Worm (Caenorhabditis elegans) whole organism, L2 larva: Measurements from ENCODE around the gene M106.8.

Source experiments
- C34F6.9 ChIP-seq: fragments of 150-350 bp; optimal IDR thresholded peaks from 2 replicates; lab custom pipeline; 2014; ENCODE audit warnings: missing biosample characterization, missing genetic modification characterization
- F13H6.1 ChIP-seq: sonication (generic microtip); optimal IDR thresholded peaks from 2 replicates; lab custom pipeline; 2016; ENCODE audit warnings: missing genetic modification characterization, missing compliant biosample characterization
- R02D3.7 ChIP-seq: fragments of 150-350 bp; optimal IDR thresholded peaks from 2 replicates; lab custom pipeline; 2014; ENCODE audit warnings: missing biosample characterization, missing genetic modification characterization
- Y55F3AM.14 ChIP-seq: fragments of 200-800 bp; sonication (Bioruptor generic); optimal IDR thresholded peaks from 2 replicates; lab custom pipeline; 2018; ENCODE audit warnings: mild to moderate bottlenecking, missing genetic modification characterization, missing compliant biosample characterization
- ZK546.5 ChIP-seq: sonication (generic microtip); optimal IDR thresholded peaks from 2 replicates; lab custom pipeline; 2017; ENCODE audit warnings: missing biosample characterization, missing genetic modification characterization
- alr-1 ChIP-seq: fragments of 150-350 bp; optimal IDR thresholded peaks from 2 replicates; lab custom pipeline; 2014; ENCODE audit warnings: missing biosample characterization, missing genetic modification characterization
- aly-2 ChIP-seq: fragments of 150-350 bp; optimal IDR thresholded peaks from 2 replicates; lab custom pipeline; 2014; ENCODE audit warnings: missing biosample characterization, missing genetic modification characterization
- blmp-1 ChIP-seq: sonication (generic microtip); optimal IDR thresholded peaks from 2 replicates; lab custom pipeline; 2017; ENCODE audit warnings: missing genetic modification characterization, mild to moderate bottlenecking, missing compliant biosample characterization, antibody characterized with exemption, moderate library complexity; ENCODE audit not compliant: insufficient read depth
- ceh-16 ChIP-seq: fragments of 150-350 bp; optimal IDR thresholded peaks from 2 replicates; lab custom pipeline; 2014; ENCODE audit warnings: missing biosample characterization, missing genetic modification characterization
- ceh-82 ChIP-seq: fragments of 150-350 bp; optimal IDR thresholded peaks from 2 replicates; lab custom pipeline; 2014; ENCODE audit warnings: missing biosample characterization, missing genetic modification characterization
- crh-2 ChIP-seq: sonication (generic microtip); optimal IDR thresholded peaks from 2 replicates; lab custom pipeline; 2017; ENCODE audit warnings: missing biosample characterization, missing genetic modification characterization
- dmd-4 ChIP-seq: sonication (generic microtip); optimal IDR thresholded peaks from 2 replicates; lab custom pipeline; 2017; ENCODE audit warnings: missing biosample characterization, missing genetic modification characterization
- egl-27 ChIP-seq: sonication (generic microtip); optimal IDR thresholded peaks from 3 replicates; lab custom pipeline; 2017; ENCODE audit warnings: missing biosample characterization, missing genetic modification reagents, missing genetic modification characterization
- elt-1 ChIP-seq: fragments of 150-350 bp; optimal IDR thresholded peaks from 2 replicates; lab custom pipeline; 2014; ENCODE audit warnings: missing biosample characterization, missing genetic modification characterization
- elt-3 ChIP-seq: sonication (generic microtip); optimal IDR thresholded peaks from 2 replicates; lab custom pipeline; 2017; ENCODE audit warnings: missing biosample characterization, missing genetic modification characterization
- fos-1 ChIP-seq: fragments of 150-350 bp; optimal IDR thresholded peaks from 2 replicates; lab custom pipeline; 2014; ENCODE audit warnings: missing biosample characterization, missing genetic modification characterization
- gmeb-1 ChIP-seq: fragments of 150-350 bp; optimal IDR thresholded peaks from 2 replicates; lab custom pipeline; 2014; ENCODE audit warnings: missing biosample characterization, missing genetic modification characterization
- lin-11 ChIP-seq: fragments of 150-350 bp; sonication (generic microtip); optimal IDR thresholded peaks from 2 replicates; lab custom pipeline; 2014; ENCODE audit warnings: missing biosample characterization, missing genetic modification characterization, inconsistent platforms, mixed read lengths
- lin-13 ChIP-seq: fragments of 150-350 bp; optimal IDR thresholded peaks from 2 replicates; lab custom pipeline; 2014; ENCODE audit warnings: missing biosample characterization, missing genetic modification reagents, missing genetic modification characterization
- lsy-2 ChIP-seq, 2 experiments: fragments of 150-350 bp in 1 of 2; sonication (generic microtip) in 1 of 2; optimal IDR thresholded peaks; 2 replicates each; lab custom pipeline; 2014 to 2017; ENCODE audit warnings: missing biosample characterization in 2 of 2, missing genetic modification characterization in 2 of 2
- mab-5 ChIP-seq: fragments of 150-350 bp; optimal IDR thresholded peaks from 2 replicates; lab custom pipeline; 2014; ENCODE audit warnings: missing biosample characterization, missing genetic modification characterization
- mbf-1 ChIP-seq: sonication (generic microtip); optimal IDR thresholded peaks from 2 replicates; lab custom pipeline; 2017; ENCODE audit warnings: missing biosample characterization, missing genetic modification characterization
- mdl-1 ChIP-seq, 2 experiments: fragments of 150-350 bp in 1 of 2; sonication (generic microtip) in 1 of 2; optimal IDR thresholded peaks; 2 replicates each; lab custom pipeline; 2017; ENCODE audit warnings: missing biosample characterization in 2 of 2, missing genetic modification characterization in 2 of 2
- nhr-10 ChIP-seq: sonication (generic microtip); optimal IDR thresholded peaks from 2 replicates; lab custom pipeline; 2017; ENCODE audit warnings: missing biosample characterization, missing genetic modification characterization
- nhr-11 ChIP-seq: fragments of 150-350 bp; optimal IDR thresholded peaks from 2 replicates; lab custom pipeline; 2014; ENCODE audit warnings: missing biosample characterization, missing genetic modification characterization
- nhr-129 ChIP-seq: fragments of 150-350 bp; optimal IDR thresholded peaks from 2 replicates; lab custom pipeline; 2014; ENCODE audit warnings: missing biosample characterization, missing genetic modification characterization
- nhr-21 ChIP-seq: fragments of 150-350 bp; optimal IDR thresholded peaks from 2 replicates; lab custom pipeline; 2014; ENCODE audit warnings: missing biosample characterization, missing genetic modification characterization
- nhr-23 ChIP-seq: fragments of 150-350 bp; optimal IDR thresholded peaks from 2 replicates; lab custom pipeline; 2014; ENCODE audit warnings: missing biosample characterization, missing genetic modification reagents, missing genetic modification characterization
- nhr-237 ChIP-seq: fragments of 150-350 bp; optimal IDR thresholded peaks from 2 replicates; lab custom pipeline; 2014; ENCODE audit warnings: missing biosample characterization, missing genetic modification characterization
- nhr-25 ChIP-seq: fragments of 150-350 bp; sonication (generic microtip); optimal IDR thresholded peaks from 3 replicates; lab custom pipeline; 2014; ENCODE audit warnings: missing biosample characterization, missing genetic modification characterization
- nhr-6 ChIP-seq: fragments of 150-350 bp; optimal IDR thresholded peaks from 2 replicates; lab custom pipeline; 2014; ENCODE audit warnings: missing biosample characterization, missing genetic modification characterization
- peb-1 ChIP-seq: fragments of 150-350 bp; optimal IDR thresholded peaks from 2 replicates; lab custom pipeline; 2014; ENCODE audit warnings: missing biosample characterization, missing genetic modification characterization
- sem-4 ChIP-seq: fragments of 150-350 bp; optimal IDR thresholded peaks from 2 replicates; lab custom pipeline; 2014; ENCODE audit warnings: missing biosample characterization, missing genetic modification reagents, missing genetic modification characterization
- skn-1 ChIP-seq: sonication (generic microtip); optimal IDR thresholded peaks from 2 replicates; lab custom pipeline; 2017; ENCODE audit warnings: missing biosample characterization, missing genetic modification characterization
- sma-3 ChIP-seq: sonication (generic microtip); optimal IDR thresholded peaks from 2 replicates; lab custom pipeline; 2016; ENCODE audit warnings: missing genetic modification reagents, missing genetic modification characterization, missing compliant biosample characterization
- sma-9 ChIP-seq, 2 experiments: fragments of 150-350 bp in 1 of 2; sonication (generic microtip) in 1 of 2; optimal IDR thresholded peaks; 2 replicates each; lab custom pipeline; 2014 to 2016; ENCODE audit warnings: missing genetic modification characterization in 2 of 2, mild to moderate bottlenecking in 1 of 2, missing biosample characterization in 1 of 2, missing compliant biosample characterization in 1 of 2, missing genetic modification reagents in 1 of 2, moderate library complexity in 1 of 2
- snpc-4 ChIP-seq: fragments of 150-350 bp; optimal IDR thresholded peaks from 2 replicates; lab custom pipeline; 2014; ENCODE audit warnings: missing biosample characterization, missing genetic modification characterization
- unc-39 ChIP-seq: fragments of 150-350 bp; optimal IDR thresholded peaks from 2 replicates; lab custom pipeline; 2014; ENCODE audit warnings: missing biosample characterization, missing genetic modification characterization
- unc-55 ChIP-seq: fragments of 150-350 bp; sonication (generic microtip); optimal IDR thresholded peaks from 3 replicates; lab custom pipeline; 2014; ENCODE audit warnings: missing biosample characterization, missing genetic modification reagents, missing genetic modification characterization
- unc-62 ChIP-seq: fragments of 150-350 bp; optimal IDR thresholded peaks from 2 replicates; lab custom pipeline; 2014; ENCODE audit warnings: missing biosample characterization, missing genetic modification reagents, missing genetic modification characterization
- zag-1 ChIP-seq: fragments of 150-350 bp; optimal IDR thresholded peaks from 2 replicates; lab custom pipeline; 2014; ENCODE audit warnings: missing biosample characterization, missing genetic modification characterization
- ztf-1 ChIP-seq: fragments of 200-800 bp; sonication (Bioruptor generic); conservative IDR thresholded peaks from 2 replicates; pipeline ENCODE4 v1.3.6; 2022; ENCODE audit warnings: missing genetic modification characterization, missing compliant biosample characterization
- ztf-11 ChIP-seq: sonication (generic microtip); optimal IDR thresholded peaks from 2 replicates; lab custom pipeline; 2017; ENCODE audit warnings: missing biosample characterization, missing genetic modification characterization

Gene M106.8

ce11 chrII:10884396-10884795 lies 41.0 kb upstream of the M106.8 start, which contains the start of gene egg-3:
egg-3 (minus strand) TSS chrII:10884441.
- TF ChIP-seq nhr-129 (tag; lab: Kevin White, UChicago) = no peak
- TF ChIP-seq nhr-21 = no peak
- TF ChIP-seq ztf-1 (GFP tag; lab: Robert Waterston, UW) = no peak
- TF ChIP-seq C34F6.9 (tag; lab: Kevin White, UChicago) = no peak
- no peak for TF ChIP-seq mdl-1 (tag; optimal IDR thresholded peaks at IDR 0.05; lab: Kevin White, UChicago)
- no peak for TF ChIP-seq mab-5 (tag; lab: Kevin White, UChicago)
- no peak for TF ChIP-seq fos-1 (tag; lab: Kevin White, UChicago)
- TF ChIP-seq lin-11 (tag; lab: Kevin White, UChicago) = no peak
- TF ChIP-seq nhr-6 (tag; lab: Kevin White, UChicago) = no peak
- TF ChIP-seq ceh-82 (tag; lab: Kevin White, UChicago) = no peak
- no peak for TF ChIP-seq aly-2 (tag; lab: Kevin White, UChicago)
- TF ChIP-seq, all 48 proteins: peak for 0

- TF ChIP-seq nhr-11 (tag; lab: Kevin White, UChicago) = no peak
- no peak for TF ChIP-seq alr-1 (tag; lab: Kevin White, UChicago)
- TF ChIP-seq nhr-23 (tag; lab: Kevin White, UChicago) = no peak
These were observed 37.2 kb upstream of the M106.8 start, which contains the start of gene lurp-1 for ce11 chrII:10880625-10881024. lurp-1 (plus strand) TSS chrII:10880925.

ce11 chrII:10873631-10874030 lies 30.2 kb upstream of the M106.8 start, which contains the start of gene orc-2:
orc-2 (plus strand) TSS chrII:10873931.
- TF ChIP-seq mbf-1 (no peak), aly-2 (tag; lab: Kevin White, UChicago) (no peak), elt-3 (tag; lab: Kevin White, UChicago) (no peak), Y55F3AM.14 (GFP tag; lab: Kevin White, UChicago) (no peak), nhr-11 (tag; lab: Kevin White, UChicago) (no peak), ceh-82 (tag; lab: Kevin White, UChicago) (no peak), F13H6.1 (tag; lab: Kevin White, UChicago) (no peak), zag-1 (no peak), nhr-237 (tag; lab: Kevin White, UChicago) (no peak), mab-5 (tag; lab: Kevin White, UChicago) (no peak), nhr-129 (tag; lab: Kevin White, UChicago) (no peak), ztf-11 (tag; lab: Kevin White, UChicago) (no peak), unc-39 (tag; lab: Kevin White, UChicago) (no peak), peb-1 (no peak), elt-1 (tag; lab: Kevin White, UChicago) (no peak), sem-4 (tag; lab: Kevin White, UChicago) (no peak)

- TF ChIP-seq unc-55 (GFP tag; lab: Kevin White, UChicago) = peak; percentile 90
- TF ChIP-seq egl-27 = no peak
- TF ChIP-seq ZK546.5 (tag; lab: Kevin White, UChicago) = no peak
- TF ChIP-seq lin-11 (tag; lab: Kevin White, UChicago) = peak; percentile 88
- peak; percentile 60 for TF ChIP-seq nhr-21
- TF ChIP-seq alr-1 (tag; lab: Kevin White, UChicago) = no peak
- TF ChIP-seq nhr-25 = peak; percentile 72
- no peak for TF ChIP-seq unc-39 (tag; lab: Kevin White, UChicago)
- TF ChIP-seq peb-1 = no peak
- peak; percentile 86 for TF ChIP-seq sma-3
- TF ChIP-seq C34F6.9 (tag; lab: Kevin White, UChicago) = peak; percentile 88
- TF ChIP-seq gmeb-1 (tag; lab: Kevin White, UChicago) = peak; percentile 74
- TF ChIP-seq blmp-1 = no peak
- peak; percentile 94 for TF ChIP-seq R02D3.7
- TF ChIP-seq ceh-82 (tag; lab: Kevin White, UChicago) = peak; percentile 22
- TF ChIP-seq sma-9 (GFP tag; optimal IDR thresholded peaks at IDR 0.05; lab: Kevin White, UChicago) = peak; percentile 87
- TF ChIP-seq sma-9 (tag; optimal IDR thresholded peaks at IDR 0.05; lab: Kevin White, UChicago) = no peak
- TF ChIP-seq skn-1 (tag; lab: Kevin White, UChicago) = no peak
- TF ChIP-seq dmd-4 (tag; lab: Kevin White, UChicago) = no peak
- peak; percentile 58 for TF ChIP-seq sem-4 (tag; lab: Kevin White, UChicago)
- no peak for TF ChIP-seq unc-62 (GFP tag; lab: Kevin White, UChicago)
- peak; percentile 79 to 95 for TF ChIP-seq lsy-2 (tag; optimal IDR thresholded peaks at IDR 0.05; lab: Kevin White, UChicago)
- peak; percentile 79 for TF ChIP-seq F13H6.1 (tag; lab: Kevin White, UChicago)
- TF ChIP-seq nhr-11 (tag; lab: Kevin White, UChicago) = no peak
- TF ChIP-seq Y55F3AM.14 (GFP tag; lab: Kevin White, UChicago) = no peak
- TF ChIP-seq elt-3 (tag; lab: Kevin White, UChicago) = no peak
- no peak for TF ChIP-seq mbf-1
- peak; percentile 42 for TF ChIP-seq mab-5 (tag; lab: Kevin White, UChicago)
- TF ChIP-seq nhr-10 (tag; lab: Kevin White, UChicago) = no peak
- peak; percentile 11 for TF ChIP-seq snpc-4 (tag; lab: Kevin White, UChicago)
- TF ChIP-seq lin-13 (GFP tag; lab: Kevin White, UChicago) = peak; percentile 78
- TF ChIP-seq ceh-16 (tag; lab: Kevin White, UChicago) = peak; percentile 57
- TF ChIP-seq fos-1 (tag; lab: Kevin White, UChicago) = peak; percentile 53
- no peak for TF ChIP-seq mdl-1 (tag; optimal IDR thresholded peaks at IDR 0.05; lab: Kevin White, UChicago)
- peak; percentile 92 for TF ChIP-seq crh-2 (tag; lab: Kevin White, UChicago)
- TF ChIP-seq elt-1 (tag; lab: Kevin White, UChicago) = no peak
- no peak for TF ChIP-seq nhr-237 (tag; lab: Kevin White, UChicago)
- TF ChIP-seq nhr-129 (tag; lab: Kevin White, UChicago) = peak; percentile 48
These were observed 29.1 kb upstream of the M106.8 start, which contains the start of the genes cyn-4 and copz-1 for ce11 chrII:10872541-10872940. cyn-4 (minus strand) TSS chrII:10872611. copz-1 (plus strand) TSS chrII:10872879.
